Worm (Caenorhabditis elegans) whole organism, L3 larva: ENCODE results near the gene sdz-10.

ENCODE experiments used
- ceh-9 ChIP-seq: sonication (generic microtip); optimal IDR thresholded peaks from 2 replicates; lab custom pipeline; 2018; ENCODE audit warnings: missing biosample characterization, missing genetic modification characterization
- elt-1 ChIP-seq: fragments of 150-350 bp; optimal IDR thresholded peaks from 2 replicates; lab custom pipeline; 2014; ENCODE audit warnings: missing biosample characterization, missing genetic modification characterization
- elt-3 ChIP-seq, 3 experiments: fragments of 150-350 bp in 1 of 3; sonication (generic microtip) in 2 of 3; optimal IDR thresholded peaks; 2 replicates in 2 of 3; 4 replicates in 1 of 3; lab custom pipeline; 2014 to 2017; ENCODE audit warnings: missing biosample characterization in 3 of 3, missing genetic modification characterization in 3 of 3
- snpc-4 ChIP-seq: fragments of 150-350 bp; optimal IDR thresholded peaks from 2 replicates; lab custom pipeline; 2014; ENCODE audit warnings: missing biosample characterization, missing genetic modification characterization
- unc-62 ChIP-seq: fragments of 150-350 bp; sonication (generic microtip); optimal IDR thresholded peaks from 4 replicates; lab custom pipeline; 2014; ENCODE audit warnings: missing biosample characterization, missing genetic modification reagents, missing genetic modification characterization

- TF ChIP-seq elt-3 (tag; optimal IDR thresholded peaks at IDR 0.05; lab: Kevin White, UChicago), result no peak
- TF ChIP-seq snpc-4, result no peak
- TF ChIP-seq ceh-9 (tag; lab: Kevin White, UChicago), result no peak
- TF ChIP-seq elt-1, result no peak
- no peak for TF ChIP-seq unc-62
These were observed 23.3 kb upstream of the sdz-10 start for ce11 chrII:2795413-2795812.
